Fruit fly (Drosophila melanogaster): ENCODE measurements around the gene dpr19.
A peak's percentile ranks its signal among the peaks of the same experiment; 100 is the strongest.

dpr19 gene

DNA sequence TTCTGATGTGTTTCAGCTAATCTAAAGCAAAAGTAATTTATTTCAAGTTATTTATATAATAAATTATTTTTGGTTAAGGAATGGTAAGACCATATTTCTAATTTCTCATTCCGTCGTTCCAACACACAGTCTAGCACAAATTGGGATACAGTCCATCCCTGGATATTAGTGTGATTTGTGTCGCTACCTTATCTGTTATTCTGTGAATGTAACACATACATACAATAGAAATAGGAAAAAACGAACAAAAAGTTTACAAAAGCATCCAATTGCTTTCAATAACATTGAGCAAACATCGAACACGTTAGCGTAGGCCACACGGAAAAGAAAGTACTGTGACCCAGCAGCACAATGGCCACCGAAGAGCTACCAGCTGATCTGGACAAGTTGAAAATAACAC lies 9.4 kb upstream of the dpr19 start, which contains the start of gene CG5056 (continued):
- TF ChIP-seq D19A (tag; optimal IDR thresholded peaks at IDR 0.05) (no peak), CG16815 (GFP tag; optimal IDR thresholded peaks at IDR 0.05) (no peak), Nf-YC (tag; optimal IDR thresholded peaks at IDR 0.05) (peak; percentile 53), CG2116 (GFP tag; optimal IDR thresholded peaks at IDR 0.05) (peak; percentile 56), tll (GFP tag; optimal IDR thresholded peaks at IDR 0.05) (no peak), Spps (tag; optimal IDR thresholded peaks at IDR 0.05) (no peak), Tbp (GFP tag; optimal IDR thresholded peaks at IDR 0.05) (no peak), cg (GFP tag; optimal IDR thresholded peaks at IDR 0.05) (peak; percentile 64), gro (GFP tag; optimal IDR thresholded peaks at IDR 0.05) (peak; percentile 1), CG12659 (GFP tag; optimal IDR thresholded peaks at IDR 0.05) (peak; percentile 75), CG32767 (GFP tag; IDR thresholded peaks at IDR 0.05) (peak; percentile 75), CG15514 (GFP tag; optimal IDR thresholded peaks at IDR 0.05) (peak; percentile 31), CG15601 (tag; optimal IDR thresholded peaks at IDR 0.05) (no peak), unpg (GFP tag; optimal IDR thresholded peaks at IDR 0.05) (no peak), NfI (GFP tag; optimal IDR thresholded peaks at IDR 0.05) (peak; percentile 28), fd3F (GFP tag; optimal IDR thresholded peaks at IDR 0.05) (no peak), CG14014 (GFP tag; IDR thresholded peaks at IDR 0.05) (no peak), Scr (GFP tag; IDR thresholded peaks at IDR 0.05; ENCODE audit: partially characterized antibody) (peak; percentile 26; the same call in 1 of the 2 replicates), nmo (GFP tag; optimal IDR thresholded peaks at IDR 0.05) (peak; percentile 64), CG30020 (tag; optimal IDR thresholded peaks at IDR 0.05) (peak; percentile 100), pfk (GFP tag; optimal IDR thresholded peaks at IDR 0.05) (peak; percentile 95), Dp (GFP tag; optimal IDR thresholded peaks at IDR 0.05) (peak; percentile 36), CG7928 (GFP tag; optimal IDR thresholded peaks at IDR 0.05) (peak; percentile 95), CG18262 (tag; optimal IDR thresholded peaks at IDR 0.05) (peak; percentile 7), Eip74EF (GFP tag; optimal IDR thresholded peaks at IDR 0.05) (no peak), CG15073 (GFP tag; optimal IDR thresholded peaks at IDR 0.05) (no peak), CG17829 (tag; optimal IDR thresholded peaks at IDR 0.05) (peak; percentile 47), Med (GFP tag) (peak; percentile 78), Rx (GFP tag; IDR thresholded peaks at IDR 0.05) (no peak), CG13287 (GFP tag; IDR thresholded peaks at IDR 0.05; ENCODE audit: partially characterized antibody) (0 out of 2 replicates have a peak, but pooled peaks have one; percentile 39), CG2875 (GFP tag; optimal IDR thresholded peaks at IDR 0.05) (no peak), lab (GFP tag; optimal IDR thresholded peaks at IDR 0.05) (no peak), Hsf (GFP tag; optimal IDR thresholded peaks at IDR 0.05) (peak; percentile 2), CG2889 (GFP tag; IDR thresholded peaks at IDR 0.05) (no peak), bsh (GFP tag; optimal IDR thresholded peaks at IDR 0.05) (no peak), CG17359 (tag; optimal IDR thresholded peaks at IDR 0.05) (no peak), Dfd (GFP tag; optimal IDR thresholded peaks at IDR 0.05) (no peak), ken (GFP tag; IDR thresholded peaks at IDR 0.05) (no peak), Stat92E (GFP tag; optimal IDR thresholded peaks at IDR 0.05) (peak in 1 of 3 experiments; percentile 77), CG15696 (tag; optimal IDR thresholded peaks at IDR 0.05) (peak; percentile 18), Mad (GFP tag; optimal IDR thresholded peaks at IDR 0.05) (no peak), CG6854 (GFP tag; optimal IDR thresholded peaks at IDR 0.05) (no peak), CG7987 (GFP tag; optimal IDR thresholded peaks at IDR 0.05) (peak; percentile 5), stwl (tag; optimal IDR thresholded peaks at IDR 0.05) (peak; percentile 59), CG12391 (tag; optimal IDR thresholded peaks at IDR 0.05) (peak; percentile 47), CG31388 (GFP tag; optimal IDR thresholded peaks at IDR 0.05) (no peak), wek (GFP tag; optimal IDR thresholded peaks at IDR 0.05) (no peak), sens (GFP tag) (peak; percentile 49), slbo (GFP tag; IDR thresholded peaks at IDR 0.05) (peak; percentile 43; the same call in 1 of the 2 replicates)
